Fruit fly (Drosophila melanogaster) whole organism, prepupa: Measurements from ENCODE around the gene PlexA.

Source experiments
- CG10631 ChIP-seq: fragments of 200-800 bp; sonication (Bioruptor generic); optimal IDR thresholded peaks from 2 replicates; lab custom pipeline; 2016; ENCODE audit warnings: missing biosample characterization, missing genetic modification characterization
- CG10669 ChIP-seq: fragments of 200-800 bp; sonication (Bioruptor generic); optimal IDR thresholded peaks from 3 replicates; lab custom pipeline; 2018; ENCODE audit warnings: missing biosample characterization, mild to moderate bottlenecking, missing genetic modification characterization, moderate library complexity
- CG11294 ChIP-seq: fragments of 200-800 bp; sonication (Bioruptor generic); IDR thresholded peaks from 2 replicates; pipeline ENCODE4 v1.3.6; 2022; ENCODE audit warnings: missing biosample characterization, missing genetic modification characterization
- CG11762 ChIP-seq: fragments of 200-800 bp; sonication (Bioruptor generic); optimal IDR thresholded peaks from 3 replicates; lab custom pipeline; 2016; ENCODE audit warnings: missing biosample characterization, missing genetic modification characterization; ENCODE audit not compliant: insufficient read depth
- CG16779 ChIP-seq: fragments of 200-800 bp; sonication (Bioruptor generic); optimal IDR thresholded peaks from 3 replicates; lab custom pipeline; 2017; ENCODE audit warnings: missing biosample characterization, mild to moderate bottlenecking, missing genetic modification characterization
- CG3032 ChIP-seq: fragments of 200-800 bp; optimal IDR thresholded peaks from 2 replicates; lab custom pipeline; 2019; ENCODE audit warnings: missing biosample characterization, mild to moderate bottlenecking, missing genetic modification characterization, moderate library complexity
- CG3919 ChIP-seq: fragments of 200-800 bp; sonication (Bioruptor generic); optimal IDR thresholded peaks from 3 replicates; lab custom pipeline; 2016; ENCODE audit warnings: missing biosample characterization, missing genetic modification characterization
- CG4318 ChIP-seq: fragments of 200-800 bp; sonication (Bioruptor generic); optimal IDR thresholded peaks from 3 replicates; lab custom pipeline; 2017; ENCODE audit warnings: missing biosample characterization, mild to moderate bottlenecking, missing genetic modification characterization
- CG6163 ChIP-seq: fragments of 200-800 bp; sonication (Bioruptor generic); IDR thresholded peaks from 3 replicates; pipeline ENCODE4 v1.3.6; 2022; ENCODE audit warnings: missing biosample characterization, missing genetic modification characterization
- CG6276 ChIP-seq: fragments of 200-800 bp; sonication (Bioruptor generic); optimal IDR thresholded peaks from 2 replicates; lab custom pipeline; 2017; ENCODE audit warnings: missing biosample characterization, mild to moderate bottlenecking, missing genetic modification characterization
- CG6792 ChIP-seq: fragments of 200-800 bp; sonication (Bioruptor generic); optimal IDR thresholded peaks from 3 replicates; lab custom pipeline; 2016; ENCODE audit warnings: missing biosample characterization, missing genetic modification characterization
- CG6808 ChIP-seq: fragments of 200-800 bp; sonication (Bioruptor generic); optimal IDR thresholded peaks from 3 replicates; lab custom pipeline; 2017; ENCODE audit warnings: missing biosample characterization, missing genetic modification characterization, mild to moderate bottlenecking, moderate library complexity, missing genetic modification reagents
- CG7368 ChIP-seq: fragments of 200-800 bp; sonication (Bioruptor generic); optimal IDR thresholded peaks from 3 replicates; lab custom pipeline; 2016; ENCODE audit warnings: missing biosample characterization, missing genetic modification characterization
- CG8632 ChIP-seq: fragments of 200-800 bp; sonication (Bioruptor generic); optimal IDR thresholded peaks from 3 replicates; lab custom pipeline; 2016; ENCODE audit warnings: missing biosample characterization, missing genetic modification characterization
- Eip78C ChIP-seq: fragments of 200-800 bp; sonication (Bioruptor generic); peaks from one replicate; lab custom pipeline; 2016; ENCODE audit warnings: missing biosample characterization, missing genetic modification characterization
- Ets21C ChIP-seq: fragments of 200-800 bp; sonication (Bioruptor generic); optimal IDR thresholded peaks from 3 replicates; lab custom pipeline; 2016; ENCODE audit warnings: missing biosample characterization, missing genetic modification characterization
- Gug ChIP-seq: fragments of 200-800 bp; sonication (Bioruptor generic); IDR thresholded peaks from 2 replicates; pipeline ENCODE4 v1.3.6; 2022; ENCODE audit warnings: missing biosample characterization, missing genetic modification characterization
- Hr38 ChIP-seq: sonication (Bioruptor generic); optimal IDR thresholded peaks from 2 replicates; lab custom pipeline; 2016; ENCODE audit warnings: missing biosample characterization, missing genetic modification characterization
- Hr39 ChIP-seq: fragments of 200-800 bp; sonication (Bioruptor generic); optimal IDR thresholded peaks from 2 replicates; lab custom pipeline; 2016; ENCODE audit warnings: missing biosample characterization, missing genetic modification characterization
- Lpt ChIP-seq: fragments of 200-800 bp; sonication (Bioruptor generic); optimal IDR thresholded peaks from 3 replicates; lab custom pipeline; 2016; ENCODE audit warnings: missing biosample characterization, missing genetic modification characterization
- OdsH ChIP-seq: fragments of 200-800 bp; sonication (Bioruptor generic); optimal IDR thresholded peaks from 3 replicates; lab custom pipeline; 2016; ENCODE audit warnings: missing biosample characterization, missing genetic modification characterization
- Smox ChIP-seq: fragments of 200-800 bp; sonication (Bioruptor generic); optimal IDR thresholded peaks from 3 replicates; lab custom pipeline; 2016; ENCODE audit warnings: missing biosample characterization, missing genetic modification characterization
- Sox102F ChIP-seq: fragments of 200-800 bp; sonication (Bioruptor generic); optimal IDR thresholded peaks from 2 replicates; lab custom pipeline; 2016; ENCODE audit warnings: missing biosample characterization, mild to moderate bottlenecking, missing genetic modification characterization
- Sox14 ChIP-seq: fragments of 200-800 bp; sonication (Bioruptor generic); optimal IDR thresholded peaks from 3 replicates; lab custom pipeline; 2016; ENCODE audit warnings: missing biosample characterization, missing genetic modification characterization
- achi ChIP-seq: fragments of 200-800 bp; sonication (Bioruptor generic); optimal IDR thresholded peaks from 3 replicates; lab custom pipeline; 2016; ENCODE audit warnings: missing biosample characterization, missing genetic modification characterization
- acj6 ChIP-seq: fragments of 200-800 bp; sonication (Bioruptor generic); optimal IDR thresholded peaks from 3 replicates; lab custom pipeline; 2016; ENCODE audit warnings: missing biosample characterization, missing genetic modification characterization
- cyc ChIP-seq: fragments of 200-800 bp; sonication (Bioruptor generic); optimal IDR thresholded peaks from 3 replicates; lab custom pipeline; 2016; ENCODE audit warnings: missing biosample characterization, missing genetic modification characterization
- dsx ChIP-seq: fragments of 200-800 bp; optimal IDR thresholded peaks from 3 replicates; lab custom pipeline; 2019; ENCODE audit warnings: missing biosample characterization, mild to moderate bottlenecking, missing genetic modification characterization, moderate library complexity; ENCODE audit not compliant: poor library complexity, severe bottlenecking
- eg ChIP-seq: fragments of 200-800 bp; sonication (Bioruptor generic); IDR thresholded peaks from 3 replicates; pipeline ENCODE4 v1.3.6; 2022; ENCODE audit warnings: missing biosample characterization, missing genetic modification characterization
- esn ChIP-seq: fragments of 200-800 bp; sonication (Bioruptor generic); optimal IDR thresholded peaks from 2 replicates; lab custom pipeline; 2016; ENCODE audit warnings: missing biosample characterization, mild to moderate bottlenecking, missing genetic modification characterization, moderate library complexity
- lz ChIP-seq: fragments of 200-800 bp; sonication (Bioruptor generic); optimal IDR thresholded peaks from 3 replicates; lab custom pipeline; 2016; ENCODE audit warnings: missing biosample characterization, missing genetic modification characterization
- net ChIP-seq: fragments of 200-800 bp; sonication (Bioruptor generic); optimal IDR thresholded peaks from 3 replicates; lab custom pipeline; 2016; ENCODE audit warnings: missing biosample characterization, missing genetic modification characterization
- pdm3 ChIP-seq: fragments of 200-800 bp; sonication (Bioruptor generic); optimal IDR thresholded peaks from 3 replicates; lab custom pipeline; 2016; ENCODE audit warnings: missing biosample characterization, missing genetic modification characterization
- spab ChIP-seq: fragments of 200-800 bp; sonication (Bioruptor generic); optimal IDR thresholded peaks from 2 replicates; lab custom pipeline; 2017; ENCODE audit warnings: missing biosample characterization, mild to moderate bottlenecking, missing genetic modification characterization, missing genetic modification reagents
- svp ChIP-seq: fragments of 200-800 bp; sonication (Bioruptor generic); peaks from one replicate; lab custom pipeline; 2016; ENCODE audit warnings: missing biosample characterization, missing genetic modification characterization
- topi ChIP-seq: fragments of 200-800 bp; sonication (Bioruptor generic); optimal IDR thresholded peaks from 3 replicates; lab custom pipeline; 2016; ENCODE audit warnings: missing biosample characterization, missing genetic modification characterization

Gene PlexA

DNA sequence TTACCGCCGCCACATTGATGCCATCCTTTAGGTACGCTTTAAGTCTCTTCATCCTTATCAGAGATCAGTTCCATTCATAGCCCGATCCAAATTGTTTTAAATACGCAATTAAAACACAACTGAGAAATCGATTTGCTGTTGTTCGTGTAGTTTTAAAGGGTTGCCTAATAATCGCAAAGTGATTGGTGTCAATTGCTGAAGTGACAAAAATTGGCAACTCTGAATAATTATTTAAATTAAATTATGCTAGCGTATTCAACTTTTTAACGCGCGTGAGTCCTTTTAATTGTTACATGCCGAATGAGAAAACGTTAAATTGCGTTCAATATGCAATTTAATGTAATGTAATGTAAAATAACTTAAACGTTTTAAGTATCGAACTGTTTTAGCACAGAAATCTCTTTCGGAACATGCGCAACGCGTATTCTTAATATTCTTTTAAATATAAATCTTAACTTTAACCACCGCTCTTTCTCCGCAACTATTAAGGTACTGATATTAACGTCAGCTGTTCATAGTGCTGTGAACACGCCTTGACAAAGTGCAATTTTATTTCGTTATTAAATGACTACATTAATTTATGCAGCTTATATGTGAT is 2.4 kb upstream of the PlexA start, which contains the start of gene Mpv17 (continued):
- TF ChIP-seq achi (GFP tag; lab: Kevin White, UChicago) (peak; percentile 13), Smox (peak; percentile 37), CG16779 (tag; lab: Kevin White, UChicago) (no peak), CG11294 (GFP tag; lab: Robert Waterston, UW) (no peak), CG6792 (no peak), cyc (GFP tag; lab: Kevin White, UChicago) (no peak), CG4318 (no peak), CG10669 (GFP tag; lab: Kevin White, UChicago) (no peak), dsx (GFP tag; lab: Kevin White, UChicago) (no peak), Lpt (no peak), spab (GFP tag; lab: Kevin White, UChicago) (no peak), net (GFP tag; lab: Kevin White, UChicago) (no peak), CG6276 (GFP tag; lab: Kevin White, UChicago) (no peak), CG7368 (GFP tag; lab: Kevin White, UChicago) (no peak), Eip78C (GFP tag; lab: Kevin White, UChicago) (peak; percentile 62), CG6163 (GFP tag; lab: Robert Waterston, UW) (no peak), CG3032 (no peak)

DNA sequence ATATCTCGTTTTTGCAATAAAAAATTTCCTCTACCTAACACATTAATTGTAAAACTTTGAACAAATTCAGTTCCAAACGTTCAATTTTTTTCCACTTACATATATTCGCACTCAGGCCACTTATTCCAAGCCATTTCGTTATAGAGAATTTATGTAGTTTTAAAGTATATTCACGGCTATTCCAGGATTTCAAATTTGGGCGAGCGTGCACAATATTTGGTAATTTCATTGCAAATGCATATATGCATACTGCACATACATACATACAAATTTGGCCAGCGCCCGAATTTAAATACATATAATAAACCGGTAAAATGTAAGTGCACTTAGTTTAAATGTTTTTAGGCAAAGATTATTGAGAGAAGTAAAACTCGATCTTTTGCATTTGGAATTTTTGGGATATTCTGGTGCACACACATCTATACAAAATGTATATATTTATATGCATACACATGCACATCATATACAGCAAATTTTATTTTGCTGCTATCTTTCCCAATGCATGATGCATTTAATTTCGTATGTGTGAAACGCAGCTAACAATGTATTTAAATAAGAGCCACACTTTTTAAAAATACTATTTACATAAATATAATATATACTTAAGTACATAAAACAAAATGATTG is 671 bp downstream of the PlexA start:
- TF ChIP-seq svp: no peak
- no peak for TF ChIP-seq Hr38 (GFP tag; lab: Kevin White, UChicago)
- no peak for TF ChIP-seq Eip78C (GFP tag; lab: Kevin White, UChicago)
- no peak for TF ChIP-seq topi (GFP tag; lab: Kevin White, UChicago)
- TF ChIP-seq CG6808 (GFP tag; lab: Kevin White, UChicago): no peak
- no peak for TF ChIP-seq CG4318
- no peak for TF ChIP-seq Gug
- no peak for TF ChIP-seq CG8632 (GFP tag; lab: Kevin White, UChicago)
- TF ChIP-seq achi (GFP tag; lab: Kevin White, UChicago): no peak
- no peak for TF ChIP-seq cyc (GFP tag; lab: Kevin White, UChicago)
- TF ChIP-seq Smox: no peak
- no peak for TF ChIP-seq eg (GFP tag; lab: Robert Waterston, UW)
- TF ChIP-seq Ets21C (GFP tag; lab: Kevin White, UChicago): no peak

DNA sequence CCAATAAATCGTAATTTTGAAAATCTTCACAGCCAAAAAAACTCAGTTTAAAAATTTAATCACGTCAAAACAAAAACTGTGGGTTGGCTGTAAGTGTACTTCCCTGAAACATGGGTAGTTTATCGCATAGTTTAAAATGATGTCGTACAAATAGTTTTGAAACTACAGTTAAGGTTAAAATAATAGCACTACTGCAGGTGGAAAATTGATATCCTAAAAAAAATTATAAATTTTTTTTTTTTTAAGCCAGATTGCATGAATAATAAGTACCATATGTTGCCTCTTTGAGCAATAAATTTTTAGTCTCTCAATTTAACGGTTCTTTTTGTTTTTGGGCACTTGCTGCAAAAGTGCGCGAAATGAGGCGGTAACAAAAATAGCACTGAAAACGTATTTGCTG is 1.8 kb downstream of the PlexA start:
- TF ChIP-seq Gug (no peak), achi (GFP tag; lab: Kevin White, UChicago) (no peak), CG7368 (GFP tag; lab: Kevin White, UChicago) (no peak), CG3919 (GFP tag; lab: Kevin White, UChicago) (no peak), esn (GFP tag; lab: Kevin White, UChicago) (no peak)

- no peak for TF ChIP-seq Ets21C (GFP tag; lab: Kevin White, UChicago)
- no peak for TF ChIP-seq net (GFP tag; lab: Kevin White, UChicago)
- no peak for TF ChIP-seq Smox
- TF ChIP-seq CG16779 (tag; lab: Kevin White, UChicago): no peak
- TF ChIP-seq CG6163 (GFP tag; lab: Robert Waterston, UW): no peak
- no peak for TF ChIP-seq Hr38 (GFP tag; lab: Kevin White, UChicago)
- TF ChIP-seq pdm3: no peak
- TF ChIP-seq CG6792: no peak
- TF ChIP-seq Sox14: no peak
- TF ChIP-seq CG11762 (GFP tag; lab: Kevin White, UChicago): no peak
- TF ChIP-seq CG11294 (GFP tag; lab: Robert Waterston, UW): no peak
- no peak for TF ChIP-seq OdsH (GFP tag; lab: Kevin White, UChicago)
- no peak for TF ChIP-seq spab (GFP tag; lab: Kevin White, UChicago)
- TF ChIP-seq Sox102F (GFP tag; lab: Kevin White, UChicago): no peak
- no peak for TF ChIP-seq CG7368 (GFP tag; lab: Kevin White, UChicago)
- no peak for TF ChIP-seq lz (GFP tag; lab: Kevin White, UChicago)
- TF ChIP-seq CG10631: no peak
- no peak for TF ChIP-seq Hr39 (GFP tag; lab: Kevin White, UChicago)
- no peak for TF ChIP-seq acj6 (GFP tag; lab: Kevin White, UChicago)
Measured at dm6 chr4:1008444-1008843, 18.5 kb downstream of the PlexA start.
